Fruit fly (Drosophila melanogaster) whole organism, embryonic: Measurements from ENCODE around the gene CG10431.

Experiments used
- Asciz ChIP-seq: fragments of 200-800 bp; sonication (Bioruptor generic); optimal IDR thresholded peaks from 2 replicates; lab custom pipeline; 2017; ENCODE audit warnings: missing biosample characterization, mild to moderate bottlenecking, missing genetic modification characterization, missing genetic modification reagents
- Blimp-1 ChIP-seq: fragments of 200-800 bp; sonication (Bioruptor generic); optimal IDR thresholded peaks from 3 replicates; lab custom pipeline; 2018; ENCODE audit warnings: missing biosample characterization, missing genetic modification characterization, mild to moderate bottlenecking, moderate library complexity, missing genetic modification reagents
- CG10267 ChIP-seq: fragments of 200-800 bp; sonication (Bioruptor generic); optimal IDR thresholded peaks from 2 replicates; lab custom pipeline; 2018; ENCODE audit warnings: missing biosample characterization, mild to moderate bottlenecking, missing genetic modification characterization, moderate library complexity
- CG10543 ChIP-seq: fragments of 200-800 bp; sonication (Bioruptor generic); optimal IDR thresholded peaks from 3 replicates; lab custom pipeline; 2017; ENCODE audit warnings: missing biosample characterization, mild to moderate bottlenecking, missing genetic modification characterization, moderate library complexity
- CG12104 ChIP-seq: fragments of 200-800 bp; sonication (Bioruptor generic); optimal IDR thresholded peaks from 3 replicates; lab custom pipeline; 2016; ENCODE audit warnings: missing biosample characterization, missing genetic modification characterization
- CG12659 ChIP-seq: fragments of 200-800 bp; sonication (Bioruptor generic); optimal IDR thresholded peaks from 3 replicates; lab custom pipeline; 2017; ENCODE audit warnings: mild to moderate bottlenecking, missing biosample characterization, missing genetic modification reagents, missing genetic modification characterization
- CG12744 ChIP-seq: fragments of 200-800 bp; sonication (Bioruptor generic); optimal IDR thresholded peaks from 2 replicates; lab custom pipeline; 2016; ENCODE audit warnings: missing biosample characterization, missing genetic modification characterization
- CG14441 ChIP-seq: fragments of 200-800 bp; sonication (Bioruptor generic); IDR thresholded peaks from 2 replicates; pipeline ENCODE4 v1.3.6; 2022; ENCODE audit warnings: missing biosample characterization, missing genetic modification characterization
- CG15479 ChIP-seq: fragments of 200-800 bp; sonication (Bioruptor generic); optimal IDR thresholded peaks from 3 replicates; lab custom pipeline; 2019; ENCODE audit warnings: missing biosample characterization, mild to moderate bottlenecking, missing genetic modification characterization, moderate library complexity
- CG16863 ChIP-seq: fragments of 200-800 bp; sonication (Bioruptor generic); optimal IDR thresholded peaks from 3 replicates; lab custom pipeline; 2016; ENCODE audit warnings: missing biosample characterization, missing genetic modification characterization
- CG17568 ChIP-seq: fragments of 200-800 bp; sonication (Bioruptor generic); optimal IDR thresholded peaks from 2 replicates; lab custom pipeline; 2018; ENCODE audit warnings: missing biosample characterization, mild to moderate bottlenecking, missing genetic modification characterization, moderate library complexity
- CG17829 ChIP-seq: fragments of 200-800 bp; optimal IDR thresholded peaks from 2 replicates; lab custom pipeline; 2019; ENCODE audit warnings: missing biosample characterization, mild to moderate bottlenecking, missing genetic modification characterization, moderate library complexity
- CG18262 ChIP-seq: fragments of 200-800 bp; optimal IDR thresholded peaks from 3 replicates; lab custom pipeline; 2019; ENCODE audit warnings: missing biosample characterization, mild to moderate bottlenecking, missing genetic modification characterization, moderate library complexity
- CG2202 ChIP-seq: fragments of 200-800 bp; sonication (Bioruptor generic); optimal IDR thresholded peaks from 2 replicates; lab custom pipeline; 2018; ENCODE audit warnings: missing biosample characterization, mild to moderate bottlenecking, missing genetic modification characterization
- CG3065 ChIP-seq: fragments of 200-800 bp; sonication (Bioruptor generic); optimal IDR thresholded peaks from 2 replicates; lab custom pipeline; 2016; ENCODE audit warnings: missing biosample characterization, missing genetic modification characterization
- CG31224 ChIP-seq: fragments of 200-800 bp; sonication (Bioruptor generic); IDR thresholded peaks from 2 replicates; pipeline ENCODE4 v1.3.6; 2022; ENCODE audit warnings: missing biosample characterization, missing genetic modification characterization
- CG4360 ChIP-seq: fragments of 200-800 bp; sonication (Bioruptor generic); IDR thresholded peaks from 2 replicates; pipeline ENCODE4 v1.3.6; 2022; ENCODE audit warnings: missing biosample characterization, missing genetic modification characterization
- CG7372 ChIP-seq: fragments of 200-800 bp; sonication (Bioruptor generic); IDR thresholded peaks from 2 replicates; pipeline ENCODE4 v1.3.6; 2022; ENCODE audit warnings: missing biosample characterization, missing genetic modification characterization
- CG7839 ChIP-seq: fragments of 200-800 bp; sonication (Bioruptor generic); optimal IDR thresholded peaks from 3 replicates; lab custom pipeline; 2018; ENCODE audit warnings: missing biosample characterization, mild to moderate bottlenecking, missing genetic modification characterization, moderate library complexity
- CG8765 ChIP-seq: fragments of 200-800 bp; sonication (Bioruptor generic); IDR thresholded peaks from 2 replicates; pipeline ENCODE4 v1.3.6; 2022; ENCODE audit warnings: missing biosample characterization, missing genetic modification characterization
- CG9797 ChIP-seq: fragments of 200-800 bp; sonication (Bioruptor generic); optimal IDR thresholded peaks from 3 replicates; lab custom pipeline; 2018; ENCODE audit warnings: missing biosample characterization, mild to moderate bottlenecking, missing genetic modification characterization
- CG9876 ChIP-seq: fragments of 200-800 bp; sonication (Bioruptor generic); optimal IDR thresholded peaks from 2 replicates; lab custom pipeline; 2016; ENCODE audit warnings: missing biosample characterization, missing genetic modification characterization
- Dip3 ChIP-seq: fragments of 200-800 bp; sonication (Bioruptor generic); optimal IDR thresholded peaks from 3 replicates; lab custom pipeline; 2016; ENCODE audit warnings: missing biosample characterization, missing genetic modification characterization
- Elba2 ChIP-seq: fragments of 200-800 bp; sonication (Bioruptor generic); optimal IDR thresholded peaks from 3 replicates; lab custom pipeline; 2016; ENCODE audit warnings: missing biosample characterization, missing genetic modification characterization
- H15 ChIP-seq: fragments of 200-800 bp; sonication (Bioruptor generic); IDR thresholded peaks from 3 replicates; pipeline ENCODE4 v1.3.6; 2022; ENCODE audit warnings: missing biosample characterization, missing genetic modification characterization
- Jarid2 ChIP-seq: fragments of 200-800 bp; sonication (Bioruptor generic); optimal IDR thresholded peaks from 3 replicates; lab custom pipeline; 2017; ENCODE audit warnings: mild to moderate bottlenecking, missing biosample characterization, missing genetic modification reagents, missing genetic modification characterization
- Ssrp ChIP-seq: fragments of 200-800 bp; sonication (Bioruptor generic); optimal IDR thresholded peaks from 2 replicates; lab custom pipeline; 2018; ENCODE audit warnings: missing biosample characterization, mild to moderate bottlenecking, missing genetic modification characterization, moderate library complexity
- Xbp1 ChIP-seq: fragments of 200-800 bp; sonication (Bioruptor generic); optimal IDR thresholded peaks from 3 replicates; lab custom pipeline; 2016; ENCODE audit warnings: missing biosample characterization, mild to moderate bottlenecking, missing genetic modification characterization
- abd-A ChIP-seq: fragments of 200-800 bp; sonication (Bioruptor generic); optimal IDR thresholded peaks from 3 replicates; lab custom pipeline; 2019; ENCODE audit warnings: missing biosample characterization, mild to moderate bottlenecking, missing genetic modification characterization, moderate library complexity
- bsh ChIP-seq, 2 experiments: fragments of 200-800 bp; sonication (Bioruptor generic); optimal IDR thresholded peaks; 2 replicates each; lab custom pipeline; 2017 to 2018; ENCODE audit warnings: mild to moderate bottlenecking in 2 of 2, missing biosample characterization in 2 of 2, missing genetic modification characterization in 2 of 2, moderate library complexity in 1 of 2
- dati ChIP-seq: fragments of 200-800 bp; sonication (Bioruptor generic); IDR thresholded peaks from 2 replicates; pipeline ENCODE4 v1.3.6; 2022; ENCODE audit warnings: missing biosample characterization, missing genetic modification characterization
- dimm ChIP-seq: fragments of 200-800 bp; sonication (Bioruptor generic); IDR thresholded peaks from 2 replicates; pipeline ENCODE4 v1.3.6; 2022; ENCODE audit warnings: missing biosample characterization, missing genetic modification characterization
- dysf ChIP-seq: fragments of 200-800 bp; sonication (Bioruptor generic); IDR thresholded peaks from 3 replicates; pipeline ENCODE4 v1.3.6; 2022; ENCODE audit warnings: missing biosample characterization, missing genetic modification characterization
- emc ChIP-seq: fragments of 200-800 bp; sonication (Bioruptor generic); optimal IDR thresholded peaks from 2 replicates; lab custom pipeline; 2016; ENCODE audit warnings: missing biosample characterization, missing genetic modification characterization
- ewg ChIP-seq: fragments of 200-800 bp; sonication (Bioruptor generic); optimal IDR thresholded peaks from 3 replicates; lab custom pipeline; 2017; ENCODE audit warnings: mild to moderate bottlenecking, missing biosample characterization, missing genetic modification reagents, missing genetic modification characterization
- fd96Cb ChIP-seq: fragments of 200-800 bp; sonication (Bioruptor generic); optimal IDR thresholded peaks from 2 replicates; lab custom pipeline; 2018; ENCODE audit warnings: missing biosample characterization, mild to moderate bottlenecking, missing genetic modification characterization, moderate library complexity
- hth ChIP-seq: fragments of >200 bp; optimal IDR thresholded peaks from 2 replicates; lab custom pipeline; 2017; ENCODE audit warnings: inconsistent platforms
- jing ChIP-seq: fragments of 200-800 bp; sonication (Bioruptor generic); optimal IDR thresholded peaks from 2 replicates; lab custom pipeline; 2018; ENCODE audit warnings: missing biosample characterization, mild to moderate bottlenecking, missing genetic modification characterization
- kay ChIP-seq: fragments of 200-800 bp; sonication (Bioruptor generic); optimal IDR thresholded peaks from 2 replicates; lab custom pipeline; 2016; ENCODE audit warnings: missing biosample characterization, missing genetic modification characterization
- mam ChIP-seq: fragments of 200-800 bp; sonication (Bioruptor generic); optimal IDR thresholded peaks from 3 replicates; lab custom pipeline; 2016; ENCODE audit warnings: missing biosample characterization, missing genetic modification characterization
- repo ChIP-seq: fragments of 200-800 bp; sonication (Bioruptor generic); optimal IDR thresholded peaks from 2 replicates; lab custom pipeline; 2016; ENCODE audit warnings: missing biosample characterization, missing genetic modification characterization
- ro ChIP-seq: fragments of 200-800 bp; sonication (Bioruptor generic); IDR thresholded peaks from 2 replicates; pipeline ENCODE4 v1.3.6; 2022; ENCODE audit warnings: missing biosample characterization, missing genetic modification characterization
- sd ChIP-seq: fragments of 200-800 bp; sonication (Bioruptor generic); optimal IDR thresholded peaks from 3 replicates; lab custom pipeline; 2018; ENCODE audit warnings: missing biosample characterization, mild to moderate bottlenecking, missing genetic modification characterization, moderate library complexity
- slbo ChIP-seq: fragments of 200-800 bp; sonication (Bioruptor generic); IDR thresholded peaks from 2 replicates; pipeline ENCODE4 v1.3.6; 2022; ENCODE audit warnings: missing biosample characterization, missing genetic modification characterization
- sna ChIP-seq: fragments of 200-800 bp; sonication (Bioruptor generic); IDR thresholded peaks from 2 replicates; pipeline ENCODE4 v1.3.6; 2022; ENCODE audit warnings: missing biosample characterization, missing genetic modification characterization; ENCODE audit not compliant: partially characterized antibody
- so ChIP-seq: fragments of 200-800 bp; sonication (Bioruptor generic); IDR thresholded peaks from 3 replicates; pipeline ENCODE4 v1.3.6; 2022; ENCODE audit warnings: missing biosample characterization, missing genetic modification characterization
- stc ChIP-seq: fragments of 200-800 bp; sonication (Bioruptor generic); IDR thresholded peaks from 2 replicates; pipeline ENCODE4 v1.3.6; 2022; ENCODE audit warnings: missing biosample characterization, missing genetic modification characterization
- wor ChIP-seq: fragments of 200-800 bp; sonication (Bioruptor generic); IDR thresholded peaks from 2 replicates; pipeline ENCODE4 v1.3.6; 2022; ENCODE audit warnings: missing biosample characterization, missing genetic modification characterization
- yki ChIP-seq: fragments of >200 bp; optimal IDR thresholded peaks from 3 replicates; lab custom pipeline; 2018
- z ChIP-seq: fragments of 200-800 bp; sonication (Bioruptor generic); IDR thresholded peaks from 3 replicates; pipeline ENCODE4 v1.3.6; 2022; ENCODE audit warnings: missing biosample characterization, missing genetic modification characterization

Gene CG10431

DNA sequence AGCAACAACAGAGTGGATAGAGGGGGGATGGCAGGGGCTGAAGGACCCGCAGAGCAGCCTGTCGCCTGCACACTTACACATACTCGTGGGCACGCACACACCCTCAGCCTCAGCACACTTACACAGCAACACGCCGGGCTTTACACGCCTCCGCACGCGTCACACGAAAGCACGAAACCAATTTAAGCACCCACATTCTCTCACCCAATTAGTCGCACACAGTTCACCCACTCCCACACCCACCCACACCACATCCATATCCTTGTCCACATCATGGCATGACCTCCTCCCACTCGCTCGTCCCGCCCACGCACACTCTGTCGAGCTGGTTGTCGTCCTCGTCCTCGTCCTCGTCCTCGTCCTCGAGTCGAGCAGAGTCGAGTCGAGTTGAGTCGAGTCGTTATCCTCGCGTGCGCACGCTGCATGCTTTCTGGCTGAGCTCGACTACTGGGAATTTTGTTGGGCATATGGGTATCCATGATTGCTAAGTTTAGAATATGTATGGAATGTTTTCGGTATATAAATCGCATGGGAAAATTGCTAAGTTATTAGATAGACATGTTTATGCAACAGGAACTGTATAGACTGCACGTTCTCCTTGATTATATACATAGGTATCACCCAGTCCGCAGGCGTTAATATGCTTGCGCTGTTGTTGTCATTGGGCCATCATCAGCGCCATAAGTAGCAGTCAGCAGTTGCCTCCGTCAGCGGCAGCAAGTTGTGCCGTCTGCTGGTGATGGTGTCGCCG is 37.6 kb downstream of the CG10431 start (continued):
- TF ChIP-seq CG4360 (GFP tag; lab: Robert Waterston, UW) (peak; percentile 36; the same call in 1 of the 2 replicates), emc (GFP tag; lab: Kevin White, UChicago) (peak; percentile 44), CG12104 (GFP tag; lab: Kevin White, UChicago) (peak; percentile 18), ewg (GFP tag; lab: Kevin White, UChicago) (peak; percentile 83), H15 (GFP tag; lab: Robert Waterston, UW) (peak; percentile 85), yki (lab: Kevin White, UChicago) (no peak), CG12744 (GFP tag; lab: Kevin White, UChicago) (peak; percentile 49), wor (peak; percentile 74), CG7839 (peak; percentile 89), ro (GFP tag; lab: Robert Waterston, UW) (peak; percentile 60; the same call in 1 of the 2 replicates), CG16863 (GFP tag; lab: Kevin White, UChicago) (peak; percentile 76), Jarid2 (GFP tag; lab: Kevin White, UChicago) (peak; percentile 28), CG3065 (GFP tag; lab: Kevin White, UChicago) (no peak), CG10267 (tag; lab: Kevin White, UChicago) (peak; percentile 58), dati (GFP tag; lab: Robert Waterston, UW) (peak; percentile 43; the same call in 1 of the 2 replicates), CG10543 (GFP tag; lab: Kevin White, UChicago) (peak; percentile 73), dysf (peak; percentile 91), CG8765 (GFP tag; lab: Robert Waterston, UW) (peak; percentile 27; the same call in 1 of the 2 replicates), abd-A (tag; lab: Kevin White, UChicago) (peak; percentile 96), CG17568 (peak; percentile 69), CG18262 (tag; lab: Kevin White, UChicago) (peak; percentile 75), fd96Cb (peak; percentile 75), CG12659 (GFP tag; lab: Kevin White, UChicago) (peak; percentile 83), Elba2 (GFP tag; lab: Kevin White, UChicago) (no peak), bsh (GFP tag; optimal IDR thresholded peaks at IDR 0.05; lab: Kevin White, UChicago) (peak; percentile 44 to 81), Blimp-1 (peak; percentile 67), Asciz (GFP tag; lab: Kevin White, UChicago) (peak; percentile 59), CG9876 (peak; percentile 62), CG14441 (peak; percentile 82), z (GFP tag; lab: Robert Waterston, UW) (no peak), dimm (GFP tag; lab: Robert Waterston, UW) (0 out of 2 replicates have a peak, but pooled peaks have one; percentile 8), CG9797 (GFP tag; lab: Kevin White, UChicago) (no peak), mam (peak; percentile 88), CG31224 (GFP tag; lab: Robert Waterston, UW) (peak; percentile 70), kay (GFP tag; lab: Kevin White, UChicago) (peak; percentile 58), hth (no peak), slbo (peak; percentile 93), CG7372 (peak; percentile 79), sna (GFP tag; lab: Robert Waterston, UW) (no peak), stc (peak; percentile 78), jing (GFP tag; lab: Kevin White, UChicago) (peak; percentile 64), so (GFP tag; lab: Robert Waterston, UW) (peak; percentile 71; the same call in 2 of the 3 replicates), repo (peak; percentile 57), Xbp1 (GFP tag; lab: Kevin White, UChicago) (peak; percentile 84), Dip3 (GFP tag; lab: Kevin White, UChicago) (peak; percentile 82), CG2202 (tag; lab: Kevin White, UChicago) (peak; percentile 5), Ssrp (tag; lab: Kevin White, UChicago) (peak; percentile 73), CG17829 (tag; lab: Kevin White, UChicago) (peak; percentile 67), sd (peak; percentile 64), CG15479 (no peak)
